Fruit fly (Drosophila melanogaster): ENCODE results near the gene CalpC.

Gene CalpC

DNA sequence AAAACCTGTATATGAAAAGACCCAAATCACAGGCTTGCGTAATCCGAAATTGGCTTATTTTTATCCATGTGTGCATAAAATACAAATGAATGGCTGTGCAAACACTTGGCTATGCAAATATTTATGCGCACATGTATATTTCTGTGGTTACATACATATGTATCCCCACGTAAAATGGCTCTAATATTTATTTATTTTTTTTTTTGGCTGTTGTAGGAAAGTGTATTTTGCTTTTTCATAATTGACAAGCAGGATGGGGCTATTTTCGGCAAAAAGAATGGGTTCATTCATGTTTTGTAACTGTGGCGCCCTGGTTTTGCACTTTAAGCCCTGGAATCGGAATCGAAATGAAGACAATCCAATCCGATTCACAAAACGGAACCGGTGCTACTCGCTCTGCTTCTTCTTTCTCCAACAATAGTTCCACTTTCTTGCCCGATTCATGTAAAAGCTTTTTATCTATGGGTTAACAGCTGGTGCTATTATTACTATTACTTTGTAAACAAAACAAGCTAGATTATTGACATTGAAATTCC, 9.6 kb downstream of the CalpC start (continued):
- TF ChIP-seq CG30403 (GFP tag; optimal IDR thresholded peaks at IDR 0.05) (peak; percentile 80), crp (GFP tag; optimal IDR thresholded peaks at IDR 0.05) (peak in 1 of 2 experiments; percentile 18), cg (GFP tag; optimal IDR thresholded peaks at IDR 0.05) (no peak), CG32767 (GFP tag; IDR thresholded peaks at IDR 0.05) (peak; percentile 57), inv (GFP tag; IDR thresholded peaks at IDR 0.05; ENCODE audit: partially characterized antibody) (no peak), CG16813 (GFP tag; IDR thresholded peaks at IDR 0.05; ENCODE audit: partially characterized antibody) (no peak), PHDP (tag; optimal IDR thresholded peaks at IDR 0.05) (peak; percentile 67), al (GFP tag; IDR thresholded peaks at IDR 0.05) (peak; percentile 75), lbe (GFP tag; optimal IDR thresholded peaks at IDR 0.05) (peak; percentile 32), CG4730 (GFP tag; IDR thresholded peaks at IDR 0.05) (peak; percentile 59), CG17802 (tag; optimal IDR thresholded peaks at IDR 0.05) (peak; percentile 12), CG9797 (GFP tag; optimal IDR thresholded peaks at IDR 0.05) (no peak), tll (GFP tag; optimal IDR thresholded peaks at IDR 0.05) (no peak), D (optimal IDR thresholded peaks at IDR 0.05) (no peak), D (GFP tag; optimal IDR thresholded peaks at IDR 0.05) (peak; percentile 40), BtbVII (GFP tag; optimal IDR thresholded peaks at IDR 0.05) (peak; percentile 50), tx (GFP tag; optimal IDR thresholded peaks at IDR 0.05) (no peak), odd (GFP tag; optimal IDR thresholded peaks at IDR 0.05) (peak; percentile 71), CG10209 (GFP tag; optimal IDR thresholded peaks at IDR 0.05) (peak; percentile 66), dysf (GFP tag; IDR thresholded peaks at IDR 0.05) (peak; percentile 76; the same call in 2 of the 3 replicates), Sox102F (GFP tag; optimal IDR thresholded peaks at IDR 0.05) (peak; percentile 77), gce (GFP tag; IDR thresholded peaks at IDR 0.05) (peak; percentile 61; the same call in 2 of the 3 replicates), kay (GFP tag; optimal IDR thresholded peaks at IDR 0.05) (peak; percentile 49), MESR4 (GFP tag; optimal IDR thresholded peaks at IDR 0.05) (peak; percentile 17), nom (GFP tag; optimal IDR thresholded peaks at IDR 0.05) (peak; percentile 46), az2 (GFP tag; optimal IDR thresholded peaks at IDR 0.05) (peak; percentile 73), wek (GFP tag; optimal IDR thresholded peaks at IDR 0.05) (peak; percentile 40), bcd (GFP tag; optimal IDR thresholded peaks at IDR 0.05) (peak; percentile 75), stc (GFP tag; IDR thresholded peaks at IDR 0.05) (peak; percentile 83), ham (GFP tag; IDR thresholded peaks at IDR 0.05) (no peak), cwo (GFP tag; optimal IDR thresholded peaks at IDR 0.05) (peak; percentile 59), lmd (GFP tag; IDR thresholded peaks at IDR 0.05) (peak; percentile 72), E2f2 (GFP tag; IDR thresholded peaks at IDR 0.05) (peak; percentile 58), Hr78 (GFP tag; optimal IDR thresholded peaks at IDR 0.05) (no peak), gcm2 (GFP tag; optimal IDR thresholded peaks at IDR 0.05) (peak; percentile 68), CG13123 (GFP tag; optimal IDR thresholded peaks at IDR 0.05) (peak; percentile 14), Dip2 (GFP tag; IDR thresholded peaks at IDR 0.05) (no peak), Oli (tag; optimal IDR thresholded peaks at IDR 0.05) (peak; percentile 62), CG11456 (GFP tag; IDR thresholded peaks at IDR 0.05) (peak; percentile 77; the same call in 2 of the 3 replicates), Deaf1 (tag; optimal IDR thresholded peaks at IDR 0.05) (no peak), Ada2b (GFP tag; IDR thresholded peaks at IDR 0.05) (peak; percentile 70), CG14050 (GFP tag; IDR thresholded peaks at IDR 0.05) (peak; percentile 55; the same call in 2 of the 3 replicates), CG8388 (GFP tag; optimal IDR thresholded peaks at IDR 0.05) (peak; percentile 57), fu2 (GFP tag; optimal IDR thresholded peaks at IDR 0.05) (peak; percentile 60), rib (GFP tag; IDR thresholded peaks at IDR 0.05) (peak; percentile 86), oc (tag; optimal IDR thresholded peaks at IDR 0.05) (peak; percentile 60), Mad (GFP tag; optimal IDR thresholded peaks at IDR 0.05) (peak; percentile 57), E2f1 (GFP tag; IDR thresholded peaks at IDR 0.05) (peak; percentile 77), CG11085 (GFP tag; IDR thresholded peaks at IDR 0.05) (peak; percentile 55), sens-2 (GFP tag; IDR thresholded peaks at IDR 0.05) (peak; percentile 72)
